Fruit fly (Drosophila melanogaster): ENCODE measurements around the gene ear.

Gene ear

dm6 chr3R:15347822-15348221 lies 27.3 kb downstream of the ear start, which contains the start of the genes CG42726 and CG42727 (continued):
- TF ChIP-seq nau (GFP tag; optimal IDR thresholded peaks at IDR 0.05): no peak
- TF ChIP-seq CG15073 (GFP tag; optimal IDR thresholded peaks at IDR 0.05): no peak
- TF ChIP-seq CG11093 (GFP tag; IDR thresholded peaks at IDR 0.05): no peak
- no peak for TF ChIP-seq Ets65A (GFP tag)
- no peak for TF ChIP-seq jing (GFP tag; optimal IDR thresholded peaks at IDR 0.05)
- TF ChIP-seq eve (GFP tag; optimal IDR thresholded peaks at IDR 0.05): no peak
- TF ChIP-seq Usf (GFP tag; optimal IDR thresholded peaks at IDR 0.05): no peak
- TF ChIP-seq Sin3A (optimal IDR thresholded peaks at IDR 0.05): no peak
- peak; percentile 40 for TF ChIP-seq CG9817 (tag; optimal IDR thresholded peaks at IDR 0.05)
- TF ChIP-seq B-H2 (GFP tag; optimal IDR thresholded peaks at IDR 0.05): no peak
- no peak for TF ChIP-seq ab (GFP tag; optimal IDR thresholded peaks at IDR 0.05)
- peak; percentile 54 for TF ChIP-seq gem (tag; optimal IDR thresholded peaks at IDR 0.05)
- TF ChIP-seq Asciz (GFP tag; optimal IDR thresholded peaks at IDR 0.05): no peak
- no peak for TF ChIP-seq Eip74EF (GFP tag; optimal IDR thresholded peaks at IDR 0.05)
- TF ChIP-seq ro (GFP tag; IDR thresholded peaks at IDR 0.05): no peak
- TF ChIP-seq grau (tag; optimal IDR thresholded peaks at IDR 0.05): peak; percentile 39
- peak; percentile 21 for TF ChIP-seq YL-1 (GFP tag; optimal IDR thresholded peaks at IDR 0.05)
- peak; percentile 41; the same call in 1 of the 2 replicates for TF ChIP-seq CG11696 (GFP tag; IDR thresholded peaks at IDR 0.05)
- no peak for TF ChIP-seq CG4360 (GFP tag; IDR thresholded peaks at IDR 0.05)
- TF ChIP-seq Hr78 (GFP tag; optimal IDR thresholded peaks at IDR 0.05): no peak
- no peak for TF ChIP-seq insv (GFP tag; optimal IDR thresholded peaks at IDR 0.05)
- no peak for TF ChIP-seq sima (GFP tag; optimal IDR thresholded peaks at IDR 0.05)
- TF ChIP-seq CG10543 (GFP tag; optimal IDR thresholded peaks at IDR 0.05): no peak
- TF ChIP-seq Abd-B (GFP tag; optimal IDR thresholded peaks at IDR 0.05): no peak
- no peak for TF ChIP-seq repo (GFP tag; optimal IDR thresholded peaks at IDR 0.05)
- TF ChIP-seq CG4424 (GFP tag; optimal IDR thresholded peaks at IDR 0.05): peak; percentile 26
- no peak for TF ChIP-seq hbn (GFP tag; IDR thresholded peaks at IDR 0.05; ENCODE audit: partially characterized antibody)
- no peak for TF ChIP-seq Aef1 (GFP tag; IDR thresholded peaks at IDR 0.05)
- TF ChIP-seq Hmx (GFP tag; optimal IDR thresholded peaks at IDR 0.05): no peak
- peak; percentile 7 for TF ChIP-seq gcm (GFP tag; optimal IDR thresholded peaks at IDR 0.05)
- no peak for TF ChIP-seq CG6765 (GFP tag; optimal IDR thresholded peaks at IDR 0.05)
- peak; percentile 14 for TF ChIP-seq CG13775 (GFP tag; optimal IDR thresholded peaks at IDR 0.05)
- no peak for TF ChIP-seq CG16813 (GFP tag; IDR thresholded peaks at IDR 0.05; ENCODE audit: partially characterized antibody)
- no peak for TF ChIP-seq bab2 (GFP tag; optimal IDR thresholded peaks at IDR 0.05)
- TF ChIP-seq Six4 (GFP tag; optimal IDR thresholded peaks at IDR 0.05): no peak
- TF ChIP-seq CG3838 (GFP tag; optimal IDR thresholded peaks at IDR 0.05): peak; percentile 2
- TF ChIP-seq aop (GFP tag; IDR thresholded peaks at IDR 0.05): no peak
- TF ChIP-seq CG16779 (GFP tag; IDR thresholded peaks at IDR 0.05): no peak
- TF ChIP-seq CG3995 (GFP tag; optimal IDR thresholded peaks at IDR 0.05): no peak
- peak; percentile 8 for TF ChIP-seq CG9727 (GFP tag; optimal IDR thresholded peaks at IDR 0.05)
- peak; percentile 39 for TF ChIP-seq CG3281 (GFP tag; optimal IDR thresholded peaks at IDR 0.05)
- no peak for TF ChIP-seq MTF-1 (GFP tag; optimal IDR thresholded peaks at IDR 0.05; ENCODE audit: borderline replicate concordance)
- TF ChIP-seq CG6254 (GFP tag; optimal IDR thresholded peaks at IDR 0.05): no peak
- peak; percentile 50 for TF ChIP-seq unpg (GFP tag; optimal IDR thresholded peaks at IDR 0.05)
- no peak for TF ChIP-seq cg (GFP tag; optimal IDR thresholded peaks at IDR 0.05)
- TF ChIP-seq sim (GFP tag; IDR thresholded peaks at IDR 0.05): no peak
- TF ChIP-seq bigmax (GFP tag; optimal IDR thresholded peaks at IDR 0.05): no peak
- TF ChIP-seq Ravus (GFP tag; IDR thresholded peaks at IDR 0.05): no peak
- no peak for TF ChIP-seq Sox100B (GFP tag; optimal IDR thresholded peaks at IDR 0.05)
- TF ChIP-seq CG2129 (GFP tag; IDR thresholded peaks at IDR 0.05; ENCODE audit: partially characterized antibody): no peak
- no peak for TF ChIP-seq toy (GFP tag; IDR thresholded peaks at IDR 0.05)
